Fruit fly (Drosophila melanogaster) whole organism, prepupa: ENCODE results near the gene Nsun5.
A peak's percentile ranks its signal among the peaks of the same experiment; 100 is the strongest.

Experiments
- Blimp-1 ChIP-seq: fragments of 200-800 bp; sonication (Bioruptor generic); optimal IDR thresholded peaks from 3 replicates; lab custom pipeline; 2017; ENCODE audit warnings: missing biosample characterization, missing genetic modification characterization, mild to moderate bottlenecking, moderate library complexity, missing genetic modification reagents
- CG10631 ChIP-seq: fragments of 200-800 bp; sonication (Bioruptor generic); optimal IDR thresholded peaks from 2 replicates; lab custom pipeline; 2016; ENCODE audit warnings: missing biosample characterization, missing genetic modification characterization
- CG15336 ChIP-seq: fragments of 200-800 bp; sonication (Bioruptor generic); IDR thresholded peaks from 2 replicates; pipeline ENCODE4 v1.3.6; 2022; ENCODE audit warnings: missing biosample characterization, missing genetic modification characterization
- CG1621 ChIP-seq: fragments of 200-800 bp; sonication (Bioruptor generic); optimal IDR thresholded peaks from 3 replicates; lab custom pipeline; 2018; ENCODE audit warnings: missing biosample characterization, mild to moderate bottlenecking, missing genetic modification characterization
- CG32006 ChIP-seq: fragments of 200-800 bp; sonication (Bioruptor generic); optimal IDR thresholded peaks from 3 replicates; lab custom pipeline; 2017; ENCODE audit warnings: missing biosample characterization, mild to moderate bottlenecking, missing genetic modification characterization
- CG34406 ChIP-seq: fragments of 200-800 bp; sonication (Bioruptor generic); optimal IDR thresholded peaks from 3 replicates; lab custom pipeline; 2016; ENCODE audit warnings: missing biosample characterization, missing genetic modification characterization
- CG3919 ChIP-seq: fragments of 200-800 bp; sonication (Bioruptor generic); optimal IDR thresholded peaks from 3 replicates; lab custom pipeline; 2016; ENCODE audit warnings: missing biosample characterization, missing genetic modification characterization
- CG6163 ChIP-seq: fragments of 200-800 bp; sonication (Bioruptor generic); IDR thresholded peaks from 3 replicates; pipeline ENCODE4 v1.3.6; 2022; ENCODE audit warnings: missing biosample characterization, missing genetic modification characterization
- CG6854 ChIP-seq: fragments of 200-800 bp; sonication (Bioruptor generic); optimal IDR thresholded peaks from 2 replicates; lab custom pipeline; 2017; ENCODE audit warnings: missing biosample characterization, mild to moderate bottlenecking, missing genetic modification characterization
- CG7368 ChIP-seq: fragments of 200-800 bp; sonication (Bioruptor generic); optimal IDR thresholded peaks from 3 replicates; lab custom pipeline; 2016; ENCODE audit warnings: missing biosample characterization, missing genetic modification characterization
- CG8632 ChIP-seq: fragments of 200-800 bp; sonication (Bioruptor generic); optimal IDR thresholded peaks from 3 replicates; lab custom pipeline; 2016; ENCODE audit warnings: missing biosample characterization, missing genetic modification characterization
- CG9139 ChIP-seq: fragments of 200-800 bp; sonication (Bioruptor generic); optimal IDR thresholded peaks from 3 replicates; lab custom pipeline; 2017; ENCODE audit warnings: missing biosample characterization, mild to moderate bottlenecking, missing genetic modification characterization
- Eip78C ChIP-seq: fragments of 200-800 bp; sonication (Bioruptor generic); peaks from one replicate; lab custom pipeline; 2016; ENCODE audit warnings: missing biosample characterization, missing genetic modification characterization
- Eip93F ChIP-seq: fragments of 200-800 bp; sonication (Bioruptor generic); optimal IDR thresholded peaks from 2 replicates; lab custom pipeline; 2016; ENCODE audit warnings: missing biosample characterization, mild to moderate bottlenecking, missing genetic modification characterization
- Ets96B ChIP-seq: fragments of 200-800 bp; optimal IDR thresholded peaks from 2 replicates; lab custom pipeline; 2019; ENCODE audit warnings: missing biosample characterization, mild to moderate bottlenecking, missing genetic modification characterization, moderate library complexity
- Hr38 ChIP-seq: sonication (Bioruptor generic); optimal IDR thresholded peaks from 2 replicates; lab custom pipeline; 2016; ENCODE audit warnings: missing biosample characterization, missing genetic modification characterization
- Lpt ChIP-seq: fragments of 200-800 bp; sonication (Bioruptor generic); optimal IDR thresholded peaks from 3 replicates; lab custom pipeline; 2016; ENCODE audit warnings: missing biosample characterization, missing genetic modification characterization
- OdsH ChIP-seq: fragments of 200-800 bp; sonication (Bioruptor generic); optimal IDR thresholded peaks from 3 replicates; lab custom pipeline; 2016; ENCODE audit warnings: missing biosample characterization, missing genetic modification characterization
- Sox15 ChIP-seq: fragments of 200-800 bp; sonication (Bioruptor generic); optimal IDR thresholded peaks from 3 replicates; lab custom pipeline; 2016; ENCODE audit warnings: missing biosample characterization, missing genetic modification characterization
- achi ChIP-seq: fragments of 200-800 bp; sonication (Bioruptor generic); optimal IDR thresholded peaks from 3 replicates; lab custom pipeline; 2016; ENCODE audit warnings: missing biosample characterization, missing genetic modification characterization
- dac ChIP-seq: fragments of 200-800 bp; sonication (Bioruptor generic); optimal IDR thresholded peaks from 2 replicates; lab custom pipeline; 2017; ENCODE audit warnings: missing biosample characterization, mild to moderate bottlenecking, missing genetic modification characterization
- eg ChIP-seq: fragments of 200-800 bp; sonication (Bioruptor generic); IDR thresholded peaks from 3 replicates; pipeline ENCODE4 v1.3.6; 2022; ENCODE audit warnings: missing biosample characterization, missing genetic modification characterization
- fd59A ChIP-seq: fragments of 200-800 bp; sonication (Bioruptor generic); optimal IDR thresholded peaks from 2 replicates; lab custom pipeline; 2017; ENCODE audit warnings: missing biosample characterization, mild to moderate bottlenecking, missing genetic modification characterization, missing genetic modification reagents
- fd85E ChIP-seq: fragments of 200-800 bp; sonication (Bioruptor generic); optimal IDR thresholded peaks from 3 replicates; lab custom pipeline; 2016; ENCODE audit warnings: missing biosample characterization, missing genetic modification characterization
- lz ChIP-seq: fragments of 200-800 bp; sonication (Bioruptor generic); optimal IDR thresholded peaks from 3 replicates; lab custom pipeline; 2016; ENCODE audit warnings: missing biosample characterization, missing genetic modification characterization
- ss ChIP-seq, 2 experiments: fragments of 200-800 bp; sonication (Bioruptor generic); optimal IDR thresholded peaks; 2 replicates in 1 of 2; 3 replicates in 1 of 2; lab custom pipeline; 2017 to 2018; ENCODE audit warnings: mild to moderate bottlenecking in 2 of 2, missing biosample characterization in 2 of 2, missing genetic modification characterization in 2 of 2, moderate library complexity in 1 of 2
- svp ChIP-seq: fragments of 200-800 bp; sonication (Bioruptor generic); peaks from one replicate; lab custom pipeline; 2016; ENCODE audit warnings: missing biosample characterization, missing genetic modification characterization
- vri ChIP-seq: fragments of 200-800 bp; sonication (Bioruptor generic); optimal IDR thresholded peaks from 3 replicates; lab custom pipeline; 2016; ENCODE audit warnings: missing biosample characterization, mild to moderate bottlenecking, missing genetic modification characterization

Nsun5 gene

dm6 chr3R:19113836-19114235 is 48.3 kb downstream of the Nsun5 start (continued):
- no peak for TF ChIP-seq Ets96B
- peak; percentile 85 for TF ChIP-seq svp
- peak; percentile 33 for TF ChIP-seq CG10631 (GFP tag; lab: Kevin White, UChicago)
- TF ChIP-seq Lpt (GFP tag; lab: Kevin White, UChicago): no peak
- TF ChIP-seq achi: peak; percentile 38
- peak; percentile 56 for TF ChIP-seq CG34406
- TF ChIP-seq CG6163 (GFP tag; lab: Robert Waterston, UW): no peak
- TF ChIP-seq CG7368 (GFP tag; lab: Kevin White, UChicago): peak; percentile 37
- peak; percentile 58 for TF ChIP-seq CG32006 (GFP tag; lab: Kevin White, UChicago)
- peak; percentile 34 for TF ChIP-seq CG8632
- peak; percentile 40 for TF ChIP-seq Sox15
- TF ChIP-seq CG6854 (GFP tag; lab: Kevin White, UChicago): no peak
- TF ChIP-seq fd59A (GFP tag; lab: Kevin White, UChicago): no peak
- TF ChIP-seq eg (GFP tag; lab: Robert Waterston, UW): no peak
- TF ChIP-seq vri (GFP tag; lab: Kevin White, UChicago): peak; percentile 28
- TF ChIP-seq fd85E (GFP tag; lab: Kevin White, UChicago): no peak
- TF ChIP-seq ss (GFP tag; optimal IDR thresholded peaks at IDR 0.05; lab: Kevin White, UChicago): no peak
- no peak for TF ChIP-seq CG9139 (GFP tag; lab: Kevin White, UChicago)
- peak; percentile 60 for TF ChIP-seq OdsH (GFP tag; lab: Kevin White, UChicago)
- TF ChIP-seq Hr38 (GFP tag; lab: Kevin White, UChicago): no peak
- peak; percentile 49 for TF ChIP-seq CG3919 (GFP tag; lab: Kevin White, UChicago)
- TF ChIP-seq CG15336 (GFP tag; lab: Robert Waterston, UW): no peak
- TF ChIP-seq dac: no peak
- TF ChIP-seq lz (GFP tag; lab: Kevin White, UChicago): peak; percentile 61
- TF ChIP-seq, all 60 proteins: peak for 34

- TF ChIP-seq ss (GFP tag; optimal IDR thresholded peaks at IDR 0.05; lab: Kevin White, UChicago): no peak
- TF ChIP-seq Blimp-1 (GFP tag; lab: Kevin White, UChicago): peak; percentile 17
- TF ChIP-seq CG6163 (GFP tag; lab: Robert Waterston, UW): peak; percentile 17; the same call in 1 of the 3 replicates
- TF ChIP-seq Lpt (GFP tag; lab: Kevin White, UChicago): no peak
- TF ChIP-seq CG1621 (tag; lab: Kevin White, UChicago): peak; percentile 28
- TF ChIP-seq CG6854 (GFP tag; lab: Kevin White, UChicago): peak; percentile 55
These were observed 49.7 kb downstream of the Nsun5 start for dm6 chr3R:19112372-19112771.

dm6 chr3R:19111159-19111558 is 50.9 kb downstream of the Nsun5 start:
- TF ChIP-seq Eip78C (GFP tag; lab: Kevin White, UChicago) (peak; percentile 19), CG3919 (GFP tag; lab: Kevin White, UChicago) (no peak), ss (GFP tag; optimal IDR thresholded peaks at IDR 0.05; lab: Kevin White, UChicago) (peak in 1 of 2 experiments; percentile 19), Blimp-1 (GFP tag; lab: Kevin White, UChicago) (no peak), Hr38 (GFP tag; lab: Kevin White, UChicago) (no peak), Eip93F (GFP tag; lab: Kevin White, UChicago) (no peak)
